Fruit fly (Drosophila melanogaster): ENCODE measurements around the gene nsl1.

dm6 chr3R:15794258-15794727 is 711 bp downstream of the nsl1 start:
- TF ChIP-seq CG8478 (optimal IDR thresholded peaks at IDR 0.05), result no peak
- no peak for TF ChIP-seq CTCF (optimal IDR thresholded peaks at IDR 0.05)
